Worm (Caenorhabditis elegans) whole organism, mixed stage, embryonic: ENCODE results near the gene ugt-16.

Source experiments
- blmp-1 ChIP-seq: fragments of 150-350 bp; optimal IDR thresholded peaks from 2 replicates; lab custom pipeline; 2014; ENCODE audit warnings: missing biosample characterization, missing genetic modification characterization
- drap-1 ChIP-seq: fragments of 200-800 bp; sonication (Bioruptor generic); optimal IDR thresholded peaks from 3 replicates; lab custom pipeline; 2018; ENCODE audit warnings: mild to moderate bottlenecking, missing genetic modification characterization, missing compliant biosample characterization
- elt-1 ChIP-seq: sonication (generic microtip); optimal IDR thresholded peaks from 2 replicates; lab custom pipeline; 2017; ENCODE audit warnings: missing genetic modification characterization, mild to moderate bottlenecking, missing compliant biosample characterization, antibody characterized with exemption, moderate library complexity, borderline replicate concordance; ENCODE audit not compliant: insufficient read depth
- ham-2 ChIP-seq: fragments of 200-800 bp; sonication (Bioruptor generic); optimal IDR thresholded peaks from 2 replicates; lab custom pipeline; 2018; ENCODE audit warnings: mild to moderate bottlenecking, missing genetic modification characterization, missing compliant biosample characterization
- lin-13 ChIP-seq: fragments of 150-350 bp; optimal IDR thresholded peaks from 2 replicates; lab custom pipeline; 2014; ENCODE audit warnings: missing biosample characterization, missing genetic modification characterization
- nhr-12 ChIP-seq: fragments of 150-350 bp; optimal IDR thresholded peaks from 2 replicates; lab custom pipeline; 2014; ENCODE audit warnings: missing biosample characterization, missing genetic modification characterization
- nhr-2 ChIP-seq: fragments of 150-350 bp; optimal IDR thresholded peaks from 2 replicates; lab custom pipeline; 2014; ENCODE audit warnings: missing biosample characterization, missing genetic modification characterization
- nhr-237 ChIP-seq: fragments of 150-350 bp; optimal IDR thresholded peaks from 2 replicates; lab custom pipeline; 2014; ENCODE audit warnings: missing biosample characterization, missing genetic modification characterization
- nhr-28 ChIP-seq: fragments of 150-350 bp; optimal IDR thresholded peaks from 2 replicates; lab custom pipeline; 2014; ENCODE audit warnings: missing biosample characterization, missing genetic modification characterization
- snpc-4 ChIP-seq: fragments of 150-350 bp; optimal IDR thresholded peaks from 2 replicates; lab custom pipeline; 2014; ENCODE audit warnings: missing biosample characterization, missing genetic modification characterization
- tbx-8 ChIP-seq: fragments of 200-800 bp; sonication (Bioruptor generic); optimal IDR thresholded peaks from 2 replicates; lab custom pipeline; 2018; ENCODE audit warnings: mild to moderate bottlenecking, missing genetic modification characterization, moderate library complexity, missing compliant biosample characterization
- unc-62 ChIP-seq: fragments of 150-350 bp; optimal IDR thresholded peaks from 2 replicates; lab custom pipeline; 2014; ENCODE audit warnings: missing biosample characterization, missing genetic modification reagents, missing genetic modification characterization

DNA sequence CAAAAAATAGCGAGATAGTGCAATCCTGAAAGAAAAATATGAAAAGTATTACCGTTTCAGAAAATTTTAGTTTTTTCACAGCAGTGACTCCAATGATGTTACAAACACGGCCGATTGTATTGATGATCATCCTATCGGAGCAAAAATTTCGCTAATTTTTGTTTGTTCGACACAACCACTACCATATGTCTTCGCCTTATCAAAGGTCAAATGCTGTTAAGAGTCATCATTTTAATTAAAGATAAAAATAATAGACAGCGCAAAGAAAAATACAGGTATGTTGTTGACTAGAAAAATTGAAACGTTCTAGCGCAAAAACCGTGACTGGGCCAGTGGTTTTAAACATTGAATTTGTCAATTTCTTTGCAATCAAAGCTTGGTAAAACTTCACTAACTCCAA lies 27.5 kb downstream of the ugt-16 start:
- no peak for TF ChIP-seq nhr-12 (tag; lab: Kevin White, UChicago)
- TF ChIP-seq blmp-1 (tag; lab: Kevin White, UChicago) = no peak
- TF ChIP-seq elt-1 (tag; lab: Kevin White, UChicago) = no peak
- TF ChIP-seq unc-62 (GFP tag; lab: Kevin White, UChicago) = no peak
- no peak for TF ChIP-seq lin-13 (tag; lab: Kevin White, UChicago)
- no peak for TF ChIP-seq nhr-237
- TF ChIP-seq nhr-28 (tag; lab: Kevin White, UChicago) = no peak
- no peak for TF ChIP-seq tbx-8 (GFP tag; lab: Kevin White, UChicago)
- no peak for TF ChIP-seq nhr-2 (tag; lab: Kevin White, UChicago)
- no peak for TF ChIP-seq drap-1 (GFP tag; lab: Kevin White, UChicago)
- TF ChIP-seq snpc-4 (tag; lab: Kevin White, UChicago) = no peak
- TF ChIP-seq ham-2 (GFP tag; lab: Kevin White, UChicago) = no peak
